Fruit fly (Drosophila melanogaster) whole organism, embryonic: ENCODE data around the gene Pino.

Source experiments
- Ada2b ChIP-seq: fragments of 200-800 bp; sonication (Bioruptor generic); IDR thresholded peaks from 2 replicates; pipeline ENCODE4 v1.3.6; 2022; ENCODE audit warnings: missing biosample characterization, missing genetic modification characterization
- Aef1 ChIP-seq: fragments of 200-800 bp; sonication (Bioruptor generic); IDR thresholded peaks from 3 replicates; pipeline ENCODE4 v1.3.6; 2022; ENCODE audit warnings: missing biosample characterization, missing genetic modification characterization
- Atf6 ChIP-seq: fragments of 200-800 bp; sonication (Bioruptor generic); IDR thresholded peaks from 2 replicates; pipeline ENCODE4 v1.3.6; 2022; ENCODE audit warnings: missing biosample characterization, missing genetic modification characterization
- CG11093 ChIP-seq: fragments of 200-800 bp; sonication (Bioruptor generic); IDR thresholded peaks from 3 replicates; pipeline ENCODE4 v1.3.6; 2022; ENCODE audit warnings: missing biosample characterization, missing genetic modification characterization
- CG12219 ChIP-seq: fragments of 200-800 bp; sonication (Bioruptor generic); optimal IDR thresholded peaks from 3 replicates; lab custom pipeline; 2018; ENCODE audit warnings: missing biosample characterization, mild to moderate bottlenecking, missing genetic modification characterization
- CG12769 ChIP-seq: fragments of 200-800 bp; sonication (Bioruptor generic); optimal IDR thresholded peaks from 2 replicates; lab custom pipeline; 2019; ENCODE audit warnings: missing biosample characterization, mild to moderate bottlenecking, missing genetic modification characterization, moderate library complexity
- CG1529 ChIP-seq: fragments of 200-800 bp; sonication (Bioruptor generic); optimal IDR thresholded peaks from 3 replicates; lab custom pipeline; 2018; ENCODE audit warnings: missing biosample characterization, missing genetic modification characterization
- CG17361 ChIP-seq: fragments of 200-800 bp; sonication (Bioruptor generic); IDR thresholded peaks from 3 replicates; pipeline ENCODE4 v1.3.6; 2022; ENCODE audit warnings: missing biosample characterization, missing genetic modification characterization
- CG18262 ChIP-seq: fragments of 200-800 bp; optimal IDR thresholded peaks from 3 replicates; lab custom pipeline; 2019; ENCODE audit warnings: missing biosample characterization, mild to moderate bottlenecking, missing genetic modification characterization, moderate library complexity
- CG18476 ChIP-seq: fragments of 200-800 bp; sonication (Bioruptor generic); optimal IDR thresholded peaks from 2 replicates; lab custom pipeline; 2016; ENCODE audit warnings: missing biosample characterization, mild to moderate bottlenecking, missing genetic modification characterization
- CG2129 ChIP-seq: fragments of 200-800 bp; sonication (Bioruptor generic); IDR thresholded peaks from 2 replicates; pipeline ENCODE4 v1.3.6; 2022; ENCODE audit warnings: missing biosample characterization, missing genetic modification characterization; ENCODE audit not compliant: partially characterized antibody
- CG31388 ChIP-seq: fragments of 200-800 bp; sonication (Bioruptor generic); optimal IDR thresholded peaks from 2 replicates; lab custom pipeline; 2016; ENCODE audit warnings: missing biosample characterization, missing genetic modification characterization
- CG4820 ChIP-seq: fragments of 200-800 bp; sonication (Bioruptor generic); optimal IDR thresholded peaks from 3 replicates; lab custom pipeline; 2016; ENCODE audit warnings: missing biosample characterization, missing genetic modification characterization
- CG4854 ChIP-seq: fragments of 200-800 bp; sonication (Bioruptor generic); optimal IDR thresholded peaks from 2 replicates; lab custom pipeline; 2016; ENCODE audit warnings: missing biosample characterization, missing genetic modification characterization, inconsistent platforms
- CG6791 ChIP-seq: fragments of 200-800 bp; sonication (Bioruptor generic); IDR thresholded peaks from 3 replicates; pipeline ENCODE4 v1.3.6; 2022; ENCODE audit warnings: missing biosample characterization, missing genetic modification characterization; ENCODE audit not compliant: partially characterized antibody
- CG7357 ChIP-seq: fragments of 200-800 bp; sonication (Bioruptor generic); IDR thresholded peaks from 3 replicates; pipeline ENCODE4 v1.3.6; 2022; ENCODE audit warnings: missing biosample characterization, missing genetic modification characterization
- CG8478 ChIP-seq: fragments of >200 bp; optimal IDR thresholded peaks from 2 replicates; lab custom pipeline; 2018
- CG8765 ChIP-seq: fragments of 200-800 bp; sonication (Bioruptor generic); IDR thresholded peaks from 2 replicates; pipeline ENCODE4 v1.3.6; 2022; ENCODE audit warnings: missing biosample characterization, missing genetic modification characterization
- CG8944 ChIP-seq: fragments of 200-800 bp; sonication (Bioruptor generic); optimal IDR thresholded peaks from 3 replicates; lab custom pipeline; 2016; ENCODE audit warnings: missing biosample characterization, missing genetic modification characterization
- CoRest ChIP-seq: fragments of 200-800 bp; sonication (Bioruptor generic); optimal IDR thresholded peaks from 3 replicates; lab custom pipeline; 2018; ENCODE audit warnings: missing biosample characterization, mild to moderate bottlenecking, missing genetic modification characterization, moderate library complexity
- ERR ChIP-seq: fragments of 200-800 bp; sonication (Bioruptor generic); optimal IDR thresholded peaks from 2 replicates; lab custom pipeline; 2016; ENCODE audit warnings: missing biosample characterization, missing genetic modification characterization
- Ets97D ChIP-seq: fragments of 200-800 bp; sonication (Bioruptor generic); optimal IDR thresholded peaks from 3 replicates; lab custom pipeline; 2016; ENCODE audit warnings: missing biosample characterization, missing genetic modification characterization
- GATAe ChIP-seq: fragments of 200-800 bp; sonication (Bioruptor generic); conservative IDR thresholded peaks from 2 replicates; pipeline ENCODE4 v1.3.6; 2022; ENCODE audit warnings: missing biosample characterization, missing genetic modification characterization
- Hr39 ChIP-seq: fragments of >200 bp; optimal IDR thresholded peaks from 2 replicates; lab custom pipeline; 2017
- Six4 ChIP-seq: fragments of 200-800 bp; sonication (Bioruptor generic); optimal IDR thresholded peaks from 2 replicates; lab custom pipeline; 2016; ENCODE audit warnings: missing biosample characterization, missing genetic modification characterization
- Sox100B ChIP-seq: fragments of 200-800 bp; sonication (Bioruptor generic); optimal IDR thresholded peaks from 3 replicates; lab custom pipeline; 2018; ENCODE audit warnings: missing biosample characterization, mild to moderate bottlenecking, missing genetic modification characterization
- Spps ChIP-seq: fragments of 200-800 bp; sonication (Bioruptor generic); optimal IDR thresholded peaks from 2 replicates; lab custom pipeline; 2018; ENCODE audit warnings: missing biosample characterization, mild to moderate bottlenecking, missing genetic modification characterization
- Sry-δ ChIP-seq: fragments of 200-800 bp; sonication (Bioruptor generic); optimal IDR thresholded peaks from 2 replicates; lab custom pipeline; 2016; ENCODE audit warnings: missing biosample characterization, missing genetic modification characterization
- Taf1 ChIP-seq: fragments of 200-800 bp; sonication (Bioruptor generic); IDR thresholded peaks from 2 replicates; pipeline ENCODE4 v1.3.6; 2022; ENCODE audit warnings: missing biosample characterization, missing genetic modification characterization
- Xrp1 ChIP-seq: fragments of 200-800 bp; sonication (Bioruptor generic); IDR thresholded peaks from 2 replicates; pipeline ENCODE4 v1.3.6; 2022; ENCODE audit warnings: missing biosample characterization, missing genetic modification characterization
- bsh ChIP-seq, 2 experiments: fragments of 200-800 bp; sonication (Bioruptor generic); optimal IDR thresholded peaks; 2 replicates each; lab custom pipeline; 2017 to 2018; ENCODE audit warnings: mild to moderate bottlenecking in 2 of 2, missing biosample characterization in 2 of 2, missing genetic modification characterization in 2 of 2, moderate library complexity in 1 of 2
- cg ChIP-seq: fragments of 200-800 bp; sonication (Bioruptor generic); optimal IDR thresholded peaks from 3 replicates; lab custom pipeline; 2019; ENCODE audit warnings: missing biosample characterization, mild to moderate bottlenecking, missing genetic modification characterization, moderate library complexity
- chinmo ChIP-seq: fragments of 200-800 bp; sonication (Bioruptor generic); IDR thresholded peaks from 4 replicates; pipeline ENCODE4 v1.3.6; 2022; ENCODE audit warnings: missing biosample characterization, missing genetic modification characterization; ENCODE audit not compliant: partially characterized antibody
- dpn ChIP-seq, 2 experiments: fragments of 200-800 bp; sonication (Bioruptor generic); optimal IDR thresholded peaks; 3 replicates each; lab custom pipeline; 2016; ENCODE audit warnings: missing biosample characterization in 2 of 2, missing genetic modification characterization in 2 of 2
- ftz-f1 ChIP-seq: fragments of 200-800 bp; sonication (Bioruptor generic); optimal IDR thresholded peaks from 2 replicates; lab custom pipeline; 2016; ENCODE audit warnings: missing biosample characterization, missing genetic modification characterization
- insv ChIP-seq, 2 experiments: fragments of 200-800 bp; sonication (Bioruptor generic); optimal IDR thresholded peaks; 3 replicates each; lab custom pipeline; 2016 to 2018; ENCODE audit warnings: missing biosample characterization in 2 of 2, missing genetic modification characterization in 2 of 2
- lilli ChIP-seq: fragments of 200-800 bp; sonication (Bioruptor generic); optimal IDR thresholded peaks from 3 replicates; lab custom pipeline; 2016; ENCODE audit warnings: missing biosample characterization, missing genetic modification characterization
- mld ChIP-seq: fragments of 200-800 bp; sonication (Bioruptor generic); IDR thresholded peaks from 3 replicates; pipeline ENCODE4 v1.3.6; 2022; ENCODE audit warnings: missing biosample characterization, missing genetic modification characterization; ENCODE audit not compliant: partially characterized antibody
- nmo ChIP-seq: fragments of 200-800 bp; sonication (Bioruptor generic); optimal IDR thresholded peaks from 2 replicates; lab custom pipeline; 2018; ENCODE audit warnings: missing biosample characterization, mild to moderate bottlenecking, missing genetic modification characterization, moderate library complexity
- odd ChIP-seq: fragments of 200-800 bp; sonication (Bioruptor generic); optimal IDR thresholded peaks from 2 replicates; lab custom pipeline; 2017; ENCODE audit warnings: missing biosample characterization, mild to moderate bottlenecking, missing genetic modification characterization
- pb ChIP-seq: fragments of 200-800 bp; sonication (Bioruptor generic); optimal IDR thresholded peaks from 3 replicates; lab custom pipeline; 2016; ENCODE audit warnings: missing biosample characterization, missing genetic modification characterization
- pum ChIP-seq: fragments of 200-800 bp; sonication (Bioruptor generic); optimal IDR thresholded peaks from 2 replicates; lab custom pipeline; 2016; ENCODE audit warnings: missing biosample characterization, missing genetic modification characterization
- rib ChIP-seq: fragments of 200-800 bp; sonication (Bioruptor generic); IDR thresholded peaks from 2 replicates; pipeline ENCODE4 v1.3.6; 2022; ENCODE audit warnings: missing biosample characterization, missing genetic modification characterization
- row ChIP-seq: fragments of 200-800 bp; sonication (Bioruptor generic); IDR thresholded peaks from 3 replicates; pipeline ENCODE4 v1.3.6; 2022; ENCODE audit warnings: missing biosample characterization, missing genetic modification characterization
- sens-2 ChIP-seq: fragments of 200-800 bp; sonication (Bioruptor generic); IDR thresholded peaks from 2 replicates; pipeline ENCODE4 v1.3.6; 2022; ENCODE audit warnings: missing biosample characterization, missing genetic modification characterization
- sisA ChIP-seq: fragments of 200-800 bp; sonication (Bioruptor generic); IDR thresholded peaks from 2 replicates; pipeline ENCODE4 v1.3.6; 2022; ENCODE audit warnings: missing biosample characterization, missing genetic modification characterization
- sob ChIP-seq: fragments of 200-800 bp; sonication (Bioruptor generic); IDR thresholded peaks from 2 replicates; pipeline ENCODE4 v1.3.6; 2022; ENCODE audit warnings: missing biosample characterization, missing genetic modification characterization
- tin ChIP-seq: fragments of 200-800 bp; sonication (Bioruptor generic); optimal IDR thresholded peaks from 3 replicates; lab custom pipeline; 2016; ENCODE audit warnings: missing biosample characterization, missing genetic modification characterization
- trh ChIP-seq: fragments of 200-800 bp; sonication (Bioruptor generic); optimal IDR thresholded peaks from 2 replicates; lab custom pipeline; 2016; ENCODE audit warnings: missing biosample characterization, missing genetic modification characterization
- tx ChIP-seq: fragments of 200-800 bp; sonication (Bioruptor generic); optimal IDR thresholded peaks from 2 replicates; lab custom pipeline; 2016; ENCODE audit warnings: missing biosample characterization, missing genetic modification characterization
- vvl ChIP-seq: fragments of 200-800 bp; sonication (Bioruptor generic); IDR thresholded peaks from 2 replicates; pipeline ENCODE4 v1.3.6; 2022; ENCODE audit warnings: missing biosample characterization, missing genetic modification characterization
- wek ChIP-seq: fragments of 200-800 bp; sonication (Bioruptor generic); optimal IDR thresholded peaks from 3 replicates; lab custom pipeline; 2018; ENCODE audit warnings: missing biosample characterization, mild to moderate bottlenecking, missing genetic modification characterization, moderate library complexity
- zen ChIP-seq: fragments of 200-800 bp; sonication (Bioruptor generic); optimal IDR thresholded peaks from 3 replicates; lab custom pipeline; 2018; ENCODE audit warnings: missing biosample characterization, mild to moderate bottlenecking, missing genetic modification characterization, moderate library complexity

Gene Pino

dm6 chr2L:1070332-1070731, 58.4 kb downstream of the Pino start (continued):
- no peak for TF ChIP-seq lilli (GFP tag; lab: Kevin White, UChicago)
- peak; percentile 73 for TF ChIP-seq Xrp1 (GFP tag; lab: Robert Waterston, UW)
- no peak for TF ChIP-seq dpn (GFP tag; optimal IDR thresholded peaks at IDR 0.05; lab: Kevin White, UChicago)
- TF ChIP-seq CG7357 (GFP tag; lab: Robert Waterston, UW): no peak
- peak; percentile 18 for TF ChIP-seq zen
- no peak for TF ChIP-seq GATAe (GFP tag; lab: Robert Waterston, UW)
- TF ChIP-seq CG18262 (tag; lab: Kevin White, UChicago): peak; percentile 53
- peak; percentile 35 for TF ChIP-seq nmo (GFP tag; lab: Kevin White, UChicago)
- TF ChIP-seq pum (GFP tag; lab: Kevin White, UChicago): no peak
- no peak for TF ChIP-seq CG4854
- TF ChIP-seq Sox100B (GFP tag; lab: Kevin White, UChicago): no peak
- no peak for TF ChIP-seq pb
- 0 out of 2 replicates have a peak, but pooled peaks have one; percentile 28 for TF ChIP-seq sens-2
- TF ChIP-seq Ada2b (GFP tag; lab: Robert Waterston, UW): no peak
- TF ChIP-seq Sry-δ: no peak
- TF ChIP-seq tx: no peak
- TF ChIP-seq Taf1: no peak
- no peak for TF ChIP-seq CoRest (tag; lab: Kevin White, UChicago)
- peak; percentile 35 for TF ChIP-seq CG4820 (GFP tag; lab: Kevin White, UChicago)
- peak; percentile 14 to 77 for TF ChIP-seq bsh (GFP tag; optimal IDR thresholded peaks at IDR 0.05; lab: Kevin White, UChicago)
- peak; percentile 37; the same call in 2 of the 3 replicates for TF ChIP-seq row (GFP tag; lab: Robert Waterston, UW)
- TF ChIP-seq CG12219 (GFP tag; lab: Kevin White, UChicago): no peak
- TF ChIP-seq Atf6 (GFP tag; lab: Robert Waterston, UW): no peak
- peak; percentile 2 for TF ChIP-seq tin (GFP tag; lab: Kevin White, UChicago)
- no peak for TF ChIP-seq CG11093 (GFP tag; lab: Robert Waterston, UW)
- no peak for TF ChIP-seq wek (GFP tag; lab: Kevin White, UChicago)
- no peak for TF ChIP-seq CG12769 (tag; lab: Kevin White, UChicago)
- TF ChIP-seq cg (GFP tag; lab: Kevin White, UChicago): no peak
- TF ChIP-seq insv (GFP tag; optimal IDR thresholded peaks at IDR 0.05; lab: Kevin White, UChicago): no peak
- no peak for TF ChIP-seq chinmo (GFP tag; lab: Robert Waterston, UW)
- no peak for TF ChIP-seq Ets97D (GFP tag; lab: Kevin White, UChicago)
- TF ChIP-seq trh (GFP tag; lab: Kevin White, UChicago): no peak
- TF ChIP-seq CG6791: no peak
- TF ChIP-seq ERR (GFP tag; lab: Kevin White, UChicago): no peak
- peak; percentile 36; the same call in 1 of the 2 replicates for TF ChIP-seq sisA (GFP tag; lab: Robert Waterston, UW)
- TF ChIP-seq Spps (tag; lab: Kevin White, UChicago): peak; percentile 22
- TF ChIP-seq vvl (GFP tag; lab: Robert Waterston, UW): peak; percentile 29; the same call in 1 of the 2 replicates
- TF ChIP-seq CG8944 (GFP tag; lab: Kevin White, UChicago): no peak
- no peak for TF ChIP-seq mld (GFP tag; lab: Robert Waterston, UW)
- peak; percentile 51 for TF ChIP-seq CG8765 (GFP tag; lab: Robert Waterston, UW)
- no peak for TF ChIP-seq CG8478 (lab: Kevin White, UChicago)
- TF ChIP-seq Hr39 (lab: Kevin White, UChicago): no peak
- TF ChIP-seq sob (GFP tag; lab: Robert Waterston, UW): no peak
- 0 out of 3 replicates have a peak, but pooled peaks have one; percentile 18 for TF ChIP-seq CG17361 (GFP tag; lab: Robert Waterston, UW)
- TF ChIP-seq ftz-f1 (GFP tag; lab: Kevin White, UChicago): no peak
- TF ChIP-seq rib: no peak
- no peak for TF ChIP-seq Six4
- no peak for TF ChIP-seq CG2129
- TF ChIP-seq CG31388 (GFP tag; lab: Kevin White, UChicago): no peak
- TF ChIP-seq odd: no peak
- TF ChIP-seq Aef1 (GFP tag; lab: Robert Waterston, UW): no peak
- peak; percentile 13 for TF ChIP-seq CG18476 (GFP tag; lab: Kevin White, UChicago)
- no peak for TF ChIP-seq CG1529
